Fruit fly (Drosophila melanogaster) whole organism, embryonic: Measurements from ENCODE around the gene CG15152.

ENCODE experiments used
- Adf1 ChIP-seq: fragments of 200-800 bp; sonication (Bioruptor generic); IDR thresholded peaks from 2 replicates; pipeline ENCODE4 v1.3.6; 2022; ENCODE audit warnings: missing biosample characterization, missing genetic modification characterization
- BEAF-32 ChIP-seq: fragments of 200-800 bp; sonication (Bioruptor generic); optimal IDR thresholded peaks from 3 replicates; lab custom pipeline; 2017; ENCODE audit warnings: missing biosample characterization, missing genetic modification characterization, mild to moderate bottlenecking, moderate library complexity, missing genetic modification reagents
- BtbVII ChIP-seq: fragments of 200-800 bp; sonication (Bioruptor generic); optimal IDR thresholded peaks from 3 replicates; lab custom pipeline; 2017; ENCODE audit warnings: missing biosample characterization, mild to moderate bottlenecking, missing genetic modification characterization
- CG12071 ChIP-seq: fragments of 200-800 bp; sonication (Bioruptor generic); optimal IDR thresholded peaks from 3 replicates; lab custom pipeline; 2018; ENCODE audit warnings: missing biosample characterization, mild to moderate bottlenecking, missing genetic modification characterization
- CG13424 ChIP-seq: fragments of 200-800 bp; sonication (Bioruptor generic); optimal IDR thresholded peaks from 2 replicates; lab custom pipeline; 2019; ENCODE audit warnings: missing biosample characterization, mild to moderate bottlenecking, missing genetic modification characterization, moderate library complexity
- CG15269 ChIP-seq: fragments of 200-800 bp; sonication (Bioruptor generic); optimal IDR thresholded peaks from 2 replicates; lab custom pipeline; 2018; ENCODE audit warnings: missing biosample characterization, mild to moderate bottlenecking, missing genetic modification characterization, moderate library complexity
- CG16815 ChIP-seq: fragments of 200-800 bp; sonication (Bioruptor generic); optimal IDR thresholded peaks from 3 replicates; lab custom pipeline; 2017; ENCODE audit warnings: missing biosample characterization, mild to moderate bottlenecking, missing genetic modification characterization
- CG17802 ChIP-seq: fragments of 200-800 bp; sonication (Bioruptor generic); optimal IDR thresholded peaks from 2 replicates; lab custom pipeline; 2018; ENCODE audit warnings: missing biosample characterization, mild to moderate bottlenecking, missing genetic modification characterization, moderate library complexity
- CG18011 ChIP-seq: fragments of 200-800 bp; sonication (Bioruptor generic); optimal IDR thresholded peaks from 2 replicates; lab custom pipeline; 2017; ENCODE audit warnings: missing biosample characterization, missing genetic modification characterization, mild to moderate bottlenecking, moderate library complexity, missing genotype
- CG31441 ChIP-seq: fragments of 200-800 bp; sonication (Bioruptor generic); IDR thresholded peaks from 2 replicates; pipeline ENCODE4 v1.3.6; 2022; ENCODE audit warnings: missing biosample characterization, missing genetic modification characterization
- CG32532 ChIP-seq: fragments of 200-800 bp; sonication (Bioruptor generic); IDR thresholded peaks from 2 replicates; pipeline ENCODE4 v1.3.6; 2022; ENCODE audit warnings: missing biosample characterization, missing genetic modification characterization
- CG32772 ChIP-seq: fragments of 200-800 bp; sonication (Bioruptor generic); IDR thresholded peaks from 2 replicates; pipeline ENCODE4 v1.3.6; 2022; ENCODE audit warnings: missing biosample characterization, missing genetic modification characterization
- CG3847 ChIP-seq: fragments of 200-800 bp; sonication (Bioruptor generic); IDR thresholded peaks from 2 replicates; pipeline ENCODE4 v1.3.6; 2022; ENCODE audit warnings: missing biosample characterization, missing genetic modification characterization
- CG6175 ChIP-seq: fragments of 200-800 bp; sonication (Bioruptor generic); IDR thresholded peaks from 3 replicates; pipeline ENCODE4 v1.3.6; 2022; ENCODE audit warnings: missing biosample characterization, missing genetic modification characterization
- CG6791 ChIP-seq: fragments of 200-800 bp; sonication (Bioruptor generic); IDR thresholded peaks from 3 replicates; pipeline ENCODE4 v1.3.6; 2022; ENCODE audit warnings: missing biosample characterization, missing genetic modification characterization; ENCODE audit not compliant: partially characterized antibody
- CG7357 ChIP-seq: fragments of 200-800 bp; sonication (Bioruptor generic); IDR thresholded peaks from 3 replicates; pipeline ENCODE4 v1.3.6; 2022; ENCODE audit warnings: missing biosample characterization, missing genetic modification characterization
- CG8478 ChIP-seq: fragments of >200 bp; optimal IDR thresholded peaks from 2 replicates; lab custom pipeline; 2018
- CG9817 ChIP-seq: fragments of 200-800 bp; sonication (Bioruptor generic); optimal IDR thresholded peaks from 2 replicates; lab custom pipeline; 2018; ENCODE audit warnings: missing biosample characterization, mild to moderate bottlenecking, missing genetic modification characterization, moderate library complexity
- Camta ChIP-seq: fragments of 200-800 bp; sonication (Bioruptor generic); optimal IDR thresholded peaks from 2 replicates; lab custom pipeline; 2016; ENCODE audit warnings: missing biosample characterization, missing genetic modification characterization
- D19B ChIP-seq: fragments of 200-800 bp; sonication (Bioruptor generic); optimal IDR thresholded peaks from 2 replicates; lab custom pipeline; 2017; ENCODE audit warnings: missing biosample characterization, mild to moderate bottlenecking, missing genetic modification characterization
- Dip3 ChIP-seq: fragments of 200-800 bp; sonication (Bioruptor generic); optimal IDR thresholded peaks from 3 replicates; lab custom pipeline; 2016; ENCODE audit warnings: missing biosample characterization, missing genetic modification characterization
- Fer1 ChIP-seq: fragments of 200-800 bp; sonication (Bioruptor generic); optimal IDR thresholded peaks from 2 replicates; lab custom pipeline; 2017; ENCODE audit warnings: missing biosample characterization, mild to moderate bottlenecking, missing genetic modification characterization
- Fer2 ChIP-seq: fragments of 200-800 bp; sonication (Bioruptor generic); optimal IDR thresholded peaks from 2 replicates; lab custom pipeline; 2018; ENCODE audit warnings: missing biosample characterization, mild to moderate bottlenecking, missing genetic modification characterization, moderate library complexity
- H15 ChIP-seq: fragments of 200-800 bp; sonication (Bioruptor generic); IDR thresholded peaks from 3 replicates; pipeline ENCODE4 v1.3.6; 2022; ENCODE audit warnings: missing biosample characterization, missing genetic modification characterization
- HmgZ ChIP-seq: fragments of 200-800 bp; sonication (Bioruptor generic); optimal IDR thresholded peaks from 2 replicates; lab custom pipeline; 2018; ENCODE audit warnings: missing biosample characterization, mild to moderate bottlenecking, missing genetic modification characterization
- Optix ChIP-seq: fragments of 200-800 bp; sonication (Bioruptor generic); IDR thresholded peaks from 3 replicates; pipeline ENCODE4 v1.3.6; 2022; ENCODE audit warnings: missing biosample characterization, missing genetic modification characterization
- Trl ChIP-seq, 3 experiments: fragments of >200 bp in 2 of 3; fragments of 200-800 bp in 1 of 3; sonication (Bioruptor generic) in 1 of 3; optimal IDR thresholded peaks; 2 replicates in 1 of 3; 3 replicates in 2 of 3; lab custom pipeline; 2016 to 2017; ENCODE audit warnings: missing biosample characterization in 1 of 3, missing genetic modification characterization in 1 of 3
- al ChIP-seq: fragments of 200-800 bp; sonication (Bioruptor generic); IDR thresholded peaks from 2 replicates; pipeline ENCODE4 v1.3.6; 2022; ENCODE audit warnings: missing biosample characterization, missing genetic modification characterization
- ara ChIP-seq: fragments of 200-800 bp; sonication (Bioruptor generic); IDR thresholded peaks from 2 replicates; pipeline ENCODE4 v1.3.6; 2022; ENCODE audit warnings: missing biosample characterization, missing genetic modification characterization
- bsh ChIP-seq, 2 experiments: fragments of 200-800 bp; sonication (Bioruptor generic); optimal IDR thresholded peaks; 2 replicates each; lab custom pipeline; 2017 to 2018; ENCODE audit warnings: mild to moderate bottlenecking in 2 of 2, missing biosample characterization in 2 of 2, missing genetic modification characterization in 2 of 2, moderate library complexity in 1 of 2
- fru ChIP-seq: fragments of >200 bp; optimal IDR thresholded peaks from 2 replicates; lab custom pipeline; 2017
- ftz-f1 ChIP-seq: fragments of 200-800 bp; sonication (Bioruptor generic); optimal IDR thresholded peaks from 2 replicates; lab custom pipeline; 2016; ENCODE audit warnings: missing biosample characterization, missing genetic modification characterization
- gsb-n ChIP-seq: fragments of 200-800 bp; sonication (Bioruptor generic); optimal IDR thresholded peaks from 3 replicates; lab custom pipeline; 2018; ENCODE audit warnings: missing biosample characterization, mild to moderate bottlenecking, missing genetic modification characterization
- hb ChIP-seq: fragments of 200-800 bp; sonication (Bioruptor generic); IDR thresholded peaks from 3 replicates; pipeline ENCODE4 v1.3.6; 2022; ENCODE audit warnings: missing biosample characterization, missing genetic modification characterization; ENCODE audit not compliant: partially characterized antibody
- kah ChIP-seq: fragments of 200-800 bp; sonication (Bioruptor generic); optimal IDR thresholded peaks from 2 replicates; lab custom pipeline; 2018; ENCODE audit warnings: missing biosample characterization, mild to moderate bottlenecking, missing genetic modification characterization
- ken ChIP-seq: fragments of 200-800 bp; sonication (Bioruptor generic); IDR thresholded peaks from 3 replicates; pipeline ENCODE4 v1.3.6; 2022; ENCODE audit warnings: missing biosample characterization, missing genetic modification characterization
- pho ChIP-seq: fragments of 200-800 bp; sonication (Bioruptor generic); optimal IDR thresholded peaks from 2 replicates; lab custom pipeline; 2016; ENCODE audit warnings: missing biosample characterization, missing genetic modification characterization
- phol ChIP-seq: fragments of 200-800 bp; sonication (Bioruptor generic); optimal IDR thresholded peaks from 3 replicates; lab custom pipeline; 2018; ENCODE audit warnings: missing biosample characterization, mild to moderate bottlenecking, missing genetic modification characterization, moderate library complexity
- row ChIP-seq: fragments of 200-800 bp; sonication (Bioruptor generic); IDR thresholded peaks from 3 replicates; pipeline ENCODE4 v1.3.6; 2022; ENCODE audit warnings: missing biosample characterization, missing genetic modification characterization
- sc ChIP-seq, 3 experiments: fragments of >200 bp in 2 of 3; fragments of 200-800 bp in 1 of 3; sonication (Bioruptor generic) in 1 of 3; optimal IDR thresholded peaks; 2 replicates in 2 of 3; 3 replicates in 1 of 3; lab custom pipeline; 2017; ENCODE audit warnings: mild to moderate bottlenecking in 1 of 3, missing biosample characterization in 1 of 3, missing genetic modification characterization in 1 of 3, missing genetic modification reagents in 1 of 3
- sd ChIP-seq: fragments of 200-800 bp; sonication (Bioruptor generic); optimal IDR thresholded peaks from 3 replicates; lab custom pipeline; 2018; ENCODE audit warnings: missing biosample characterization, mild to moderate bottlenecking, missing genetic modification characterization, moderate library complexity
- sna ChIP-seq: fragments of 200-800 bp; sonication (Bioruptor generic); IDR thresholded peaks from 2 replicates; pipeline ENCODE4 v1.3.6; 2022; ENCODE audit warnings: missing biosample characterization, missing genetic modification characterization; ENCODE audit not compliant: partially characterized antibody
- stc ChIP-seq: fragments of 200-800 bp; sonication (Bioruptor generic); IDR thresholded peaks from 2 replicates; pipeline ENCODE4 v1.3.6; 2022; ENCODE audit warnings: missing biosample characterization, missing genetic modification characterization
- usp ChIP-seq: fragments of >200 bp; optimal IDR thresholded peaks from 2 replicates; lab custom pipeline; 2017; ENCODE audit warnings: missing biosample characterization, missing genetic modification characterization
- wor ChIP-seq: fragments of 200-800 bp; sonication (Bioruptor generic); IDR thresholded peaks from 2 replicates; pipeline ENCODE4 v1.3.6; 2022; ENCODE audit warnings: missing biosample characterization, missing genetic modification characterization
- zen2 ChIP-seq: fragments of 200-800 bp; sonication (Bioruptor generic); IDR thresholded peaks from 3 replicates; pipeline ENCODE4 v1.3.6; 2022; ENCODE audit warnings: missing biosample characterization, missing genetic modification characterization; ENCODE audit not compliant: partially characterized antibody
- zf30C ChIP-seq: fragments of 200-800 bp; sonication (Bioruptor generic); optimal IDR thresholded peaks from 3 replicates; lab custom pipeline; 2018; ENCODE audit warnings: missing biosample characterization, mild to moderate bottlenecking, missing genetic modification characterization

The CG15152 gene

DNA sequence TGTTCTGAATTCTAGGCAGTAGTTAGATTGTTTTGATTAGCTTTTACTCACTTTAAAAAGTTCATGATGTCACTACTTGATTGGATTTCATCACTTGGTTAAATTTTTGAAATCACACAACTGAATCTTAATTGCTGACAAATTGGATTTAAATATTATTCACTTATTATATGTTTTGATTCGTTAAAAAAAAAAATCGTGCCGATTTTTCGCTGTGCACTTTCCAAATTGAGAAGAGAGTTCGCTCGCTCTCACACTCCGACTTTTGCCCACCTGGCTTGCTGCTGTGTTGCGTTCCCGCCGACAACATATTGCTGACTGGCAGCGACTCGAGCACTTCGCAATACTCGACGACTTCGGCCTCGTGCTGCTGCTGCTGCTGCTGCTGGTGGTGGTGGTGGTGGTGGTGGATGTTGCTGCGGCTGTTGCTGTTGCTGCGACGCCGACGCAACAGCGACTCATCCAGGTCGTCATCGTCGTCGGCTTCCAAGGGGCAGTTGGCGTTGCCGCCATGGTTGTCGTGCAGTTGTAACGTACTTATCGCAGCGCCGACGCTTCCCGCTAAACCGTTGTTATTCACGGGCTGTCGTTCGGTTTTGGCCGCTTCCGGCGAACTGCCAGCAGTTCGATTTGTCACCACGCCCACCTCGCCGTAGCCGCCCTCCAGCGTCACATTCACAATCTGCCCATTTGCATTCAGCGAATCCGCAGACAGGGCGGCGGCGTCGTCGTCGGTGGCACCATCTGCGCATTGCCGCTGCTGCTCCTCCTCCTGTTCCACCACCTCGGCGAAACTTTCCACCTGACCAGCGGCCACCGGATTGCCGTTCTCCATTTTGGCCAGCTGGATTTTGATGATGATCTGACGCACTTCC lies 27.4 kb downstream of the CG15152 start (continued):
- TF ChIP-seq CG6791 (GFP tag; lab: Robert Waterston, UW) (no peak), CG9817 (tag; lab: Kevin White, UChicago) (peak; percentile 51), CG7357 (GFP tag; lab: Robert Waterston, UW) (peak; percentile 60; the same call in 2 of the 3 replicates), CG6175 (peak; percentile 70; the same call in 2 of the 3 replicates), D19B (GFP tag; lab: Kevin White, UChicago) (peak; percentile 38), CG13424 (tag; lab: Kevin White, UChicago) (peak; percentile 69), ftz-f1 (GFP tag; lab: Kevin White, UChicago) (peak; percentile 37), CG31441 (GFP tag; lab: Robert Waterston, UW) (peak; percentile 82), Dip3 (GFP tag; lab: Kevin White, UChicago) (peak; percentile 44), CG32532 (GFP tag; lab: Robert Waterston, UW) (peak; percentile 77), CG8478 (peak; percentile 70), ara (GFP tag; lab: Robert Waterston, UW) (0 out of 2 replicates have a peak, but pooled peaks have one; percentile 10), Camta (GFP tag; lab: Kevin White, UChicago) (peak; percentile 43), sd (tag; lab: Kevin White, UChicago) (peak; percentile 5), CG3847 (GFP tag; lab: Robert Waterston, UW) (peak; percentile 40; the same call in 1 of the 2 replicates), CG32772 (GFP tag; lab: Robert Waterston, UW) (peak; percentile 60; the same call in 1 of the 2 replicates), CG18011 (GFP tag; lab: Kevin White, UChicago) (peak; percentile 50), CG16815 (GFP tag; lab: Kevin White, UChicago) (peak; percentile 26), Adf1 (peak; percentile 95), kah (GFP tag; lab: Kevin White, UChicago) (peak; percentile 57), Trl (optimal IDR thresholded peaks at IDR 0.05; lab: Kevin White, UChicago) (peak; percentile 19 to 27), Trl (GFP tag; optimal IDR thresholded peaks at IDR 0.05; lab: Kevin White, UChicago) (peak; percentile 16), BEAF-32 (GFP tag; lab: Kevin White, UChicago) (no peak), row (peak; percentile 73), ken (GFP tag; lab: Robert Waterston, UW) (peak; percentile 70; the same call in 2 of the 3 replicates), wor (GFP tag; lab: Robert Waterston, UW) (0 out of 2 replicates have a peak, but pooled peaks have one; percentile 16), al (GFP tag; lab: Robert Waterston, UW) (no peak), bsh (GFP tag; optimal IDR thresholded peaks at IDR 0.05; lab: Kevin White, UChicago) (peak in 1 of 2 experiments; percentile 53), CG15269 (tag; lab: Kevin White, UChicago) (peak; percentile 60), Fer2 (no peak), sna (GFP tag; lab: Robert Waterston, UW) (0 out of 2 replicates have a peak, but pooled peaks have one; percentile 41), CG17802 (tag; lab: Kevin White, UChicago) (peak; percentile 4), gsb-n (tag; lab: Kevin White, UChicago) (peak; percentile 36), Fer1 (peak; percentile 70), phol (tag; lab: Kevin White, UChicago) (peak; percentile 71), hb (GFP tag; lab: Robert Waterston, UW) (no peak), H15 (GFP tag; lab: Robert Waterston, UW) (peak; percentile 56; the same call in 2 of the 3 replicates), fru (lab: Kevin White, UChicago) (no peak), pho (peak; percentile 52), Optix (0 out of 3 replicates have a peak, but pooled peaks have one; percentile 22), zen2 (GFP tag; lab: Robert Waterston, UW) (no peak), BtbVII (GFP tag; lab: Kevin White, UChicago) (peak; percentile 66), stc (peak; percentile 50; the same call in 1 of the 2 replicates), sc (optimal IDR thresholded peaks at IDR 0.05; lab: Kevin White, UChicago) (no peak), sc (GFP tag; optimal IDR thresholded peaks at IDR 0.05; lab: Kevin White, UChicago) (peak; percentile 38), HmgZ (tag; lab: Kevin White, UChicago) (peak; percentile 24), CG12071 (GFP tag; lab: Kevin White, UChicago) (peak; percentile 56), usp (GFP tag; lab: Kevin White, UChicago) (no peak), zf30C (GFP tag; lab: Kevin White, UChicago) (peak; percentile 64)
